Fruit fly (Drosophila melanogaster) S2 (cell line): ENCODE measurements around the gene Ir7e.

Source experiments
- CG8478 ChIP-seq: fragments of >200 bp; optimal IDR thresholded peaks from 2 replicates; lab custom pipeline; 2018
- CTCF ChIP-seq, 2 experiments: fragments of >200 bp; optimal IDR thresholded peaks; 2 replicates each; lab custom pipeline; 2018

Ir7e gene

dm6 chrX:7881579-7881978 lies at the start of gene Ir7e:
TSS of gene Ir7e (minus strand) at chrX:7881679.
- TF ChIP-seq CG8478 (lab: Kevin White, UChicago) (no peak), CTCF (optimal IDR thresholded peaks at IDR 0.05; lab: Kevin White, UChicago) (no peak)

DNA sequence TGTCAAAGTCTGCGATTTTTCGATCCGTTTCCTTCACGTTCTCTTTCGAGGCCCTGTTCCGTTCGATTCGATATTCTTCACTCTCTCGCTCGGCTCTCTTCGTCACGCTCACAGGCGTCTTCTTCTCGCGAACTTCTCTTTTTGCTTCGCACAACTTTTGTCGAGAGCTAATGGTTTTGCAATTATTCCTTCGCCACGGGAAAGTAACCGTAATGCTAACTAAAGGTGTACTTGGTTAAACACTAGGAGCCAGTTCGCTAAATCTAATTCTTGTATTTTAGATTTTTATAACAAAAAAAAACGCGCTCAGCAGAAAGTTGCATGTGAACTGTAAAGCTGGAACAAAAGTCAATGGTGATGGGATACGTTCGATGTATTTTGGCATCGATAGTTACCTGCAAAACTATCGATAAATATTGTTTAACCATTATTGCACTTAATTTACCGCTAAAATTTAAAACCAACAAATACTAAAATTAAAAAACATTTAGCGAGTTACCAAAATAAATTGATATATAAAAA lies 49.6 kb upstream of the Ir7e start, which contains the start of gene mahe:
Gene mahe (minus strand): TSS at position 355 of the 522 bp plus-strand sequence.
- TF ChIP-seq CTCF (optimal IDR thresholded peaks at IDR 0.05; lab: Kevin White, UChicago) (no peak), CG8478 (lab: Kevin White, UChicago) (no peak)

dm6 chrX:7930236-7931027 lies 49.0 kb upstream of the Ir7e start:
- TF ChIP-seq CTCF (optimal IDR thresholded peaks at IDR 0.05; lab: Kevin White, UChicago) (no peak), CG8478 (lab: Kevin White, UChicago) (no peak)

dm6 chrX:7924913-7925312 lies 43.4 kb upstream of the Ir7e start:
- TF ChIP-seq CTCF (optimal IDR thresholded peaks at IDR 0.05; lab: Kevin White, UChicago) = no peak
- TF ChIP-seq CG8478 (lab: Kevin White, UChicago) = no peak

dm6 chrX:7923063-7923462 lies 41.6 kb upstream of the Ir7e start:
- TF ChIP-seq CTCF (optimal IDR thresholded peaks at IDR 0.05; lab: Kevin White, UChicago) = no peak
- TF ChIP-seq CG8478 (lab: Kevin White, UChicago) = no peak

dm6 chrX:7920081-7920688 lies 38.7 kb upstream of the Ir7e start, which contains the start of the genes hdm and Ykt6:
TSS of gene hdm (minus strand) at chrX:7920131.
TSS of gene Ykt6 (plus strand) at chrX:7920409.
- peak in 1 of 2 experiments; percentile 2 for TF ChIP-seq CTCF (optimal IDR thresholded peaks at IDR 0.05; lab: Kevin White, UChicago)
- TF ChIP-seq CG8478 (lab: Kevin White, UChicago) = no peak

- no peak for TF ChIP-seq CG8478 (lab: Kevin White, UChicago)
- TF ChIP-seq CTCF (optimal IDR thresholded peaks at IDR 0.05; lab: Kevin White, UChicago) = no peak
Observed at dm6 chrX:7911983-7912630, 30.6 kb upstream of the Ir7e start, which contains the start of gene snz. TSS of gene snz (plus strand) at chrX:7912089.

dm6 chrX:7909482-7909881 lies 28.0 kb upstream of the Ir7e start:
- TF ChIP-seq CTCF (optimal IDR thresholded peaks at IDR 0.05; lab: Kevin White, UChicago) (no peak), CG8478 (lab: Kevin White, UChicago) (no peak)

DNA sequence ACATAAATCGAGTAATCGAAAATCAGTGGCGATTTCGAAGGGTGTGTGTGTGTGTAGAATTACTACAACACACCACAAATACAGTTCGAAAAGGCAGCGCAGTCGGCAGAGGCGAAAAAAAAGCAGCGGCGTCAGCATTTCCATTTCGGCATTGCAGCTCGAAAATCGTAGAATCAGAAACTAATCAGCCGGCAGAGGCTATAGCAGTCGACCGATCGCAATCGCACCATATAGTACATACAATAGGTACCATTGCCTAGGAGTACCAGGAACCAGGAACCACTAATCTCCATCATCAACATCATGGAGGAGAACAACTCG lies 27.6 kb upstream of the Ir7e start:
- TF ChIP-seq CTCF (optimal IDR thresholded peaks at IDR 0.05; lab: Kevin White, UChicago) (no peak), CG8478 (lab: Kevin White, UChicago) (no peak)

- TF ChIP-seq CG8478 (lab: Kevin White, UChicago) (no peak), CTCF (optimal IDR thresholded peaks at IDR 0.05; lab: Kevin White, UChicago) (no peak)
Observed at dm6 chrX:7908239-7909068, 27.0 kb upstream of the Ir7e start, which contains the start of the genes dpr14 and spidey. TSS of gene dpr14 (minus strand) at chrX:7908286. TSS of gene spidey (plus strand) at chrX:7908931.

- TF ChIP-seq CG8478 (lab: Kevin White, UChicago) (no peak), CTCF (optimal IDR thresholded peaks at IDR 0.05; lab: Kevin White, UChicago) (peak in 1 of 2 experiments; percentile 2)
Observed at dm6 chrX:7901153-7902038, 19.9 kb upstream of the Ir7e start, which contains the start of the genes RpS6 and bys. TSS of gene RpS6 (minus strand) at chrX:7901331. TSS of gene bys (plus strand) at chrX:7901880.

dm6 chrX:7900659-7901058 lies 19.2 kb upstream of the Ir7e start:
- no peak for TF ChIP-seq CG8478 (lab: Kevin White, UChicago)
- TF ChIP-seq CTCF (optimal IDR thresholded peaks at IDR 0.05; lab: Kevin White, UChicago) = no peak
